Worm (Caenorhabditis elegans) whole organism, L2 larva: ENCODE results near the gene Y41E3.6.

Source experiments
- R02D3.7 ChIP-seq: fragments of 150-350 bp; optimal IDR thresholded peaks from 2 replicates; lab custom pipeline; 2014; ENCODE audit warnings: missing biosample characterization, missing genetic modification characterization
- aly-2 ChIP-seq: fragments of 150-350 bp; optimal IDR thresholded peaks from 2 replicates; lab custom pipeline; 2014; ENCODE audit warnings: missing biosample characterization, missing genetic modification characterization
- elt-3 ChIP-seq: sonication (generic microtip); optimal IDR thresholded peaks from 2 replicates; lab custom pipeline; 2017; ENCODE audit warnings: missing biosample characterization, missing genetic modification characterization
- lin-13 ChIP-seq: fragments of 150-350 bp; optimal IDR thresholded peaks from 2 replicates; lab custom pipeline; 2014; ENCODE audit warnings: missing biosample characterization, missing genetic modification reagents, missing genetic modification characterization
- lin-39 ChIP-seq: fragments of 150-350 bp; optimal IDR thresholded peaks from 2 replicates; lab custom pipeline; 2014; ENCODE audit warnings: missing biosample characterization, missing genetic modification reagents, missing genetic modification characterization
- nhr-21 ChIP-seq: fragments of 150-350 bp; optimal IDR thresholded peaks from 2 replicates; lab custom pipeline; 2014; ENCODE audit warnings: missing biosample characterization, missing genetic modification characterization
- nhr-23 ChIP-seq: fragments of 150-350 bp; optimal IDR thresholded peaks from 2 replicates; lab custom pipeline; 2014; ENCODE audit warnings: missing biosample characterization, missing genetic modification reagents, missing genetic modification characterization
- nhr-237 ChIP-seq: fragments of 150-350 bp; optimal IDR thresholded peaks from 2 replicates; lab custom pipeline; 2014; ENCODE audit warnings: missing biosample characterization, missing genetic modification characterization
- sma-3 ChIP-seq: sonication (generic microtip); optimal IDR thresholded peaks from 2 replicates; lab custom pipeline; 2016; ENCODE audit warnings: missing genetic modification reagents, missing genetic modification characterization, missing compliant biosample characterization

- TF ChIP-seq aly-2 (tag; lab: Kevin White, UChicago) (no peak), R02D3.7 (tag; lab: Kevin White, UChicago) (no peak), lin-13 (GFP tag; lab: Kevin White, UChicago) (no peak), lin-39 (tag; lab: Kevin White, UChicago) (no peak), sma-3 (GFP tag; lab: Kevin White, UChicago) (no peak), nhr-23 (tag; lab: Kevin White, UChicago) (no peak), nhr-237 (tag; lab: Kevin White, UChicago) (no peak), nhr-21 (tag; lab: Kevin White, UChicago) (no peak), elt-3 (tag; lab: Kevin White, UChicago) (no peak)
These were observed 14.4 kb downstream of the Y41E3.6 start for ce11 chrIV:15020958-15021357.
